Fruit fly (Drosophila melanogaster) whole organism, embryonic: ENCODE results near the gene CG5515.

Source experiments
- Antp ChIP-seq: fragments of 200-800 bp; sonication (Bioruptor generic); optimal IDR thresholded peaks from 3 replicates; lab custom pipeline; 2016; ENCODE audit warnings: missing biosample characterization, missing genetic modification characterization
- B-H1 ChIP-seq: fragments of 200-800 bp; sonication (Bioruptor generic); IDR thresholded peaks from 3 replicates; pipeline ENCODE4 v1.3.6; 2022; ENCODE audit warnings: missing biosample characterization, missing genetic modification characterization
- Bdp1 ChIP-seq: fragments of 200-800 bp; sonication (Bioruptor generic); optimal IDR thresholded peaks from 3 replicates; lab custom pipeline; 2016; ENCODE audit warnings: missing biosample characterization, missing genetic modification characterization
- CG10543 ChIP-seq: fragments of 200-800 bp; sonication (Bioruptor generic); optimal IDR thresholded peaks from 3 replicates; lab custom pipeline; 2017; ENCODE audit warnings: missing biosample characterization, mild to moderate bottlenecking, missing genetic modification characterization, moderate library complexity
- CG11504 ChIP-seq: fragments of 200-800 bp; sonication (Bioruptor generic); optimal IDR thresholded peaks from 3 replicates; lab custom pipeline; 2019; ENCODE audit warnings: missing biosample characterization, mild to moderate bottlenecking, missing genetic modification characterization, moderate library complexity
- CG12236 ChIP-seq: fragments of 200-800 bp; sonication (Bioruptor generic); optimal IDR thresholded peaks from 2 replicates; lab custom pipeline; 2016; ENCODE audit warnings: missing biosample characterization, missing genetic modification characterization
- CG14014 ChIP-seq: fragments of 200-800 bp; sonication (Bioruptor generic); IDR thresholded peaks from 2 replicates; pipeline ENCODE4 v1.3.6; 2022; ENCODE audit warnings: missing biosample characterization, missing genetic modification characterization
- CG15696 ChIP-seq: fragments of 200-800 bp; sonication (Bioruptor generic); optimal IDR thresholded peaks from 2 replicates; lab custom pipeline; 2019; ENCODE audit warnings: missing biosample characterization, mild to moderate bottlenecking, missing genetic modification characterization, moderate library complexity
- CG17361 ChIP-seq: fragments of 200-800 bp; sonication (Bioruptor generic); IDR thresholded peaks from 3 replicates; pipeline ENCODE4 v1.3.6; 2022; ENCODE audit warnings: missing biosample characterization, missing genetic modification characterization
- CG18011 ChIP-seq: fragments of 200-800 bp; sonication (Bioruptor generic); optimal IDR thresholded peaks from 2 replicates; lab custom pipeline; 2017; ENCODE audit warnings: missing biosample characterization, missing genetic modification characterization, mild to moderate bottlenecking, moderate library complexity, missing genotype
- CG18262 ChIP-seq: fragments of 200-800 bp; optimal IDR thresholded peaks from 3 replicates; lab custom pipeline; 2019; ENCODE audit warnings: missing biosample characterization, mild to moderate bottlenecking, missing genetic modification characterization, moderate library complexity
- CG18619 ChIP-seq: fragments of 200-800 bp; sonication (Bioruptor generic); optimal IDR thresholded peaks from 3 replicates; lab custom pipeline; 2017; ENCODE audit warnings: missing biosample characterization, mild to moderate bottlenecking, missing genetic modification characterization
- CG2116 ChIP-seq: fragments of 200-800 bp; sonication (Bioruptor generic); optimal IDR thresholded peaks from 3 replicates; lab custom pipeline; 2018; ENCODE audit warnings: missing biosample characterization, mild to moderate bottlenecking, missing genetic modification characterization
- CG2199 ChIP-seq: fragments of 200-800 bp; sonication (Bioruptor generic); IDR thresholded peaks from 3 replicates; pipeline ENCODE4 v1.3.6; 2022; ENCODE audit warnings: missing biosample characterization, missing genetic modification characterization
- CG34376 ChIP-seq: fragments of 200-800 bp; sonication (Bioruptor generic); optimal IDR thresholded peaks from 2 replicates; lab custom pipeline; 2018; ENCODE audit warnings: missing biosample characterization, mild to moderate bottlenecking, missing genetic modification characterization
- CG4404 ChIP-seq: fragments of 200-800 bp; sonication (Bioruptor generic); IDR thresholded peaks from 2 replicates; pipeline ENCODE4 v1.3.6; 2022; ENCODE audit warnings: missing biosample characterization, missing genetic modification characterization
- CG6854 ChIP-seq: fragments of 200-800 bp; sonication (Bioruptor generic); optimal IDR thresholded peaks from 3 replicates; lab custom pipeline; 2017; ENCODE audit warnings: missing biosample characterization, mild to moderate bottlenecking, missing genetic modification characterization
- CG8359 ChIP-seq: fragments of 200-800 bp; sonication (Bioruptor generic); optimal IDR thresholded peaks from 2 replicates; lab custom pipeline; 2017; ENCODE audit warnings: missing biosample characterization, mild to moderate bottlenecking, missing genetic modification characterization, borderline replicate concordance
- CG8388 ChIP-seq: fragments of 200-800 bp; sonication (Bioruptor generic); optimal IDR thresholded peaks from 2 replicates; lab custom pipeline; 2019; ENCODE audit warnings: missing biosample characterization, mild to moderate bottlenecking, missing genetic modification characterization, moderate library complexity
- CG9797 ChIP-seq: fragments of 200-800 bp; sonication (Bioruptor generic); optimal IDR thresholded peaks from 3 replicates; lab custom pipeline; 2018; ENCODE audit warnings: missing biosample characterization, mild to moderate bottlenecking, missing genetic modification characterization
- CG9817 ChIP-seq: fragments of 200-800 bp; sonication (Bioruptor generic); optimal IDR thresholded peaks from 2 replicates; lab custom pipeline; 2018; ENCODE audit warnings: missing biosample characterization, mild to moderate bottlenecking, missing genetic modification characterization, moderate library complexity
- Camta ChIP-seq: fragments of 200-800 bp; sonication (Bioruptor generic); optimal IDR thresholded peaks from 2 replicates; lab custom pipeline; 2016; ENCODE audit warnings: missing biosample characterization, missing genetic modification characterization
- Dip2 ChIP-seq: fragments of 200-800 bp; sonication (Bioruptor generic); IDR thresholded peaks from 2 replicates; pipeline ENCODE4 v1.3.6; 2022; ENCODE audit warnings: missing biosample characterization, missing genetic modification characterization
- Mes4 ChIP-seq: fragments of 200-800 bp; sonication (Bioruptor generic); optimal IDR thresholded peaks from 2 replicates; lab custom pipeline; 2016; ENCODE audit warnings: missing biosample characterization, missing genetic modification characterization
- Myb ChIP-seq: fragments of 200-800 bp; sonication (Bioruptor generic); optimal IDR thresholded peaks from 2 replicates; lab custom pipeline; 2016; ENCODE audit warnings: missing biosample characterization, missing genetic modification characterization
- Oli ChIP-seq: fragments of 200-800 bp; sonication (Bioruptor generic); optimal IDR thresholded peaks from 2 replicates; lab custom pipeline; 2018; ENCODE audit warnings: missing biosample characterization, mild to moderate bottlenecking, missing genetic modification characterization, moderate library complexity
- Opbp ChIP-seq: fragments of 200-800 bp; sonication (Bioruptor generic); IDR thresholded peaks from 3 replicates; pipeline ENCODE4 v1.3.6; 2022; ENCODE audit warnings: missing biosample characterization, missing genetic modification characterization; ENCODE audit not compliant: partially characterized antibody
- Stat92E ChIP-seq, 3 experiments: fragments of >200 bp in 2 of 3; fragments of 200-800 bp in 1 of 3; sonication (Bioruptor generic) in 1 of 3; optimal IDR thresholded peaks; 2 replicates each; lab custom pipeline; 2017 to 2019; ENCODE audit warnings: missing biosample characterization in 3 of 3, missing genetic modification characterization in 3 of 3, mild to moderate bottlenecking in 1 of 3, moderate library complexity in 1 of 3
- aop ChIP-seq: fragments of 200-800 bp; sonication (Bioruptor generic); IDR thresholded peaks from 2 replicates; pipeline ENCODE4 v1.3.6; 2022; ENCODE audit warnings: missing biosample characterization, missing genetic modification characterization
- bsh ChIP-seq, 2 experiments: fragments of 200-800 bp; sonication (Bioruptor generic); optimal IDR thresholded peaks; 2 replicates each; lab custom pipeline; 2017 to 2018; ENCODE audit warnings: mild to moderate bottlenecking in 2 of 2, missing biosample characterization in 2 of 2, missing genetic modification characterization in 2 of 2, moderate library complexity in 1 of 2
- cg ChIP-seq: fragments of 200-800 bp; sonication (Bioruptor generic); optimal IDR thresholded peaks from 3 replicates; lab custom pipeline; 2019; ENCODE audit warnings: missing biosample characterization, mild to moderate bottlenecking, missing genetic modification characterization, moderate library complexity
- cwo ChIP-seq: fragments of 200-800 bp; sonication (Bioruptor generic); optimal IDR thresholded peaks from 3 replicates; lab custom pipeline; 2017; ENCODE audit warnings: missing biosample characterization, missing genetic modification characterization, mild to moderate bottlenecking, moderate library complexity, missing genetic modification reagents
- ems ChIP-seq: fragments of 200-800 bp; sonication (Bioruptor generic); optimal IDR thresholded peaks from 3 replicates; lab custom pipeline; 2016; ENCODE audit warnings: missing biosample characterization, missing genetic modification characterization
- fd96Cb ChIP-seq: fragments of 200-800 bp; sonication (Bioruptor generic); optimal IDR thresholded peaks from 2 replicates; lab custom pipeline; 2018; ENCODE audit warnings: missing biosample characterization, mild to moderate bottlenecking, missing genetic modification characterization, moderate library complexity
- fu2 ChIP-seq: fragments of 200-800 bp; sonication (Bioruptor generic); optimal IDR thresholded peaks from 2 replicates; lab custom pipeline; 2016; ENCODE audit warnings: missing biosample characterization, missing genetic modification characterization
- h ChIP-seq: fragments of >200 bp; optimal IDR thresholded peaks from 2 replicates; lab custom pipeline; 2017
- hb ChIP-seq: fragments of 200-800 bp; sonication (Bioruptor generic); IDR thresholded peaks from 3 replicates; pipeline ENCODE4 v1.3.6; 2022; ENCODE audit warnings: missing biosample characterization, missing genetic modification characterization; ENCODE audit not compliant: partially characterized antibody
- her ChIP-seq: fragments of 200-800 bp; sonication (Bioruptor generic); optimal IDR thresholded peaks from 2 replicates; lab custom pipeline; 2016; ENCODE audit warnings: missing biosample characterization, missing genetic modification characterization
- jigr1 ChIP-seq: fragments of 200-800 bp; sonication (Bioruptor generic); IDR thresholded peaks from 3 replicates; pipeline ENCODE4 v1.3.6; 2022; ENCODE audit warnings: missing biosample characterization, missing genetic modification characterization
- oc ChIP-seq: fragments of 200-800 bp; sonication (Bioruptor generic); optimal IDR thresholded peaks from 2 replicates; lab custom pipeline; 2018; ENCODE audit warnings: missing biosample characterization, mild to moderate bottlenecking, missing genetic modification characterization, moderate library complexity
- odd ChIP-seq: fragments of 200-800 bp; sonication (Bioruptor generic); optimal IDR thresholded peaks from 2 replicates; lab custom pipeline; 2017; ENCODE audit warnings: missing biosample characterization, mild to moderate bottlenecking, missing genetic modification characterization
- p53 ChIP-seq: fragments of 200-800 bp; sonication (Bioruptor generic); optimal IDR thresholded peaks from 2 replicates; lab custom pipeline; 2016; ENCODE audit warnings: missing biosample characterization, missing genetic modification characterization
- rib ChIP-seq: fragments of 200-800 bp; sonication (Bioruptor generic); IDR thresholded peaks from 2 replicates; pipeline ENCODE4 v1.3.6; 2022; ENCODE audit warnings: missing biosample characterization, missing genetic modification characterization
- trem ChIP-seq: fragments of 200-800 bp; optimal IDR thresholded peaks from 3 replicates; lab custom pipeline; 2019; ENCODE audit warnings: missing biosample characterization, mild to moderate bottlenecking, missing genetic modification characterization, moderate library complexity
- trh ChIP-seq: fragments of 200-800 bp; sonication (Bioruptor generic); optimal IDR thresholded peaks from 2 replicates; lab custom pipeline; 2016; ENCODE audit warnings: missing biosample characterization, missing genetic modification characterization
- tup ChIP-seq: fragments of 200-800 bp; sonication (Bioruptor generic); optimal IDR thresholded peaks from 2 replicates; lab custom pipeline; 2016; ENCODE audit warnings: missing biosample characterization, mild to moderate bottlenecking, missing genetic modification characterization, moderate library complexity
- tx ChIP-seq: fragments of 200-800 bp; sonication (Bioruptor generic); optimal IDR thresholded peaks from 2 replicates; lab custom pipeline; 2016; ENCODE audit warnings: missing biosample characterization, missing genetic modification characterization
- vfl ChIP-seq: fragments of 200-800 bp; sonication (Bioruptor generic); optimal IDR thresholded peaks from 2 replicates; lab custom pipeline; 2016; ENCODE audit warnings: missing biosample characterization, missing genetic modification characterization
- zfh1 ChIP-seq: fragments of 200-800 bp; sonication (Bioruptor generic); IDR thresholded peaks from 3 replicates; pipeline ENCODE4 v1.3.6; 2022; ENCODE audit warnings: missing biosample characterization, missing genetic modification characterization

Gene CG5515

dm6 chr3R:24230423-24231205 is 41.9 kb upstream of the CG5515 start, which contains the start of gene mask (continued):
- TF ChIP-seq tup (GFP tag; lab: Kevin White, UChicago) = peak; percentile 31
- no peak for TF ChIP-seq Dip2 (GFP tag; lab: Robert Waterston, UW)
- TF ChIP-seq rib (GFP tag; lab: Robert Waterston, UW) = no peak; the same call in 1 of the 2 replicates
- TF ChIP-seq CG9797 (GFP tag; lab: Kevin White, UChicago) = peak; percentile 72
- TF ChIP-seq bsh (GFP tag; optimal IDR thresholded peaks at IDR 0.05; lab: Kevin White, UChicago) = peak; percentile 21 to 54
- TF ChIP-seq zfh1 (GFP tag; lab: Robert Waterston, UW) = peak; percentile 86
- no peak for TF ChIP-seq CG11504 (tag; lab: Kevin White, UChicago)
- TF ChIP-seq tx (GFP tag; lab: Kevin White, UChicago) = peak; percentile 30
- TF ChIP-seq Oli = peak; percentile 43
- TF ChIP-seq trem (tag; lab: Kevin White, UChicago) = peak; percentile 16
- TF ChIP-seq p53 (GFP tag; lab: Kevin White, UChicago) = peak; percentile 74
- TF ChIP-seq her (GFP tag; lab: Kevin White, UChicago) = peak; percentile 70
- peak; percentile 74 for TF ChIP-seq CG6854 (GFP tag; lab: Kevin White, UChicago)
- no peak for TF ChIP-seq hb (GFP tag; lab: Robert Waterston, UW)
- TF ChIP-seq CG17361 = peak; percentile 86; the same call in 2 of the 3 replicates
- TF ChIP-seq Bdp1 (GFP tag; lab: Kevin White, UChicago) = peak; percentile 77
- TF ChIP-seq CG14014 (GFP tag; lab: Robert Waterston, UW) = peak; percentile 75
- TF ChIP-seq CG2199 (GFP tag; lab: Robert Waterston, UW) = no peak
- peak; percentile 87 for TF ChIP-seq CG34376 (GFP tag; lab: Kevin White, UChicago)
- TF ChIP-seq vfl = peak; percentile 45
- TF ChIP-seq CG10543 (GFP tag; lab: Kevin White, UChicago) = peak; percentile 92
- peak; percentile 20; the same call in 2 of the 3 replicates for TF ChIP-seq B-H1
- TF ChIP-seq trh (GFP tag; lab: Kevin White, UChicago) = peak; percentile 34
- TF ChIP-seq aop (GFP tag; lab: Robert Waterston, UW) = no peak
- TF ChIP-seq CG12236 (GFP tag; lab: Kevin White, UChicago) = peak; percentile 73
- peak; percentile 48 for TF ChIP-seq ems (GFP tag; lab: Kevin White, UChicago)
- TF ChIP-seq CG9817 (tag; lab: Kevin White, UChicago) = peak; percentile 81
- TF ChIP-seq Opbp (GFP tag; lab: Robert Waterston, UW) = peak; percentile 60; the same call in 2 of the 3 replicates
- TF ChIP-seq fu2 (GFP tag; lab: Kevin White, UChicago) = peak; percentile 78
- no peak for TF ChIP-seq CG4404
- peak; percentile 88 for TF ChIP-seq CG18619 (GFP tag; lab: Kevin White, UChicago)
- peak; percentile 58 for TF ChIP-seq CG18262 (tag; lab: Kevin White, UChicago)
- TF ChIP-seq odd (GFP tag; lab: Kevin White, UChicago) = peak; percentile 73
- TF ChIP-seq CG15696 (tag; lab: Kevin White, UChicago) = peak; percentile 15
- peak; percentile 64 for TF ChIP-seq Myb
- peak; percentile 56 for TF ChIP-seq Antp (GFP tag; lab: Kevin White, UChicago)
- TF ChIP-seq Stat92E (GFP tag; optimal IDR thresholded peaks at IDR 0.05; lab: Kevin White, UChicago) = peak in 1 of 3 experiments; percentile 56
- no peak for TF ChIP-seq jigr1
- peak; percentile 87 for TF ChIP-seq Mes4 (GFP tag; lab: Kevin White, UChicago)
- TF ChIP-seq fd96Cb = peak; percentile 4
- no peak for TF ChIP-seq h (lab: Kevin White, UChicago)
- peak; percentile 49 for TF ChIP-seq CG8388
- no peak for TF ChIP-seq cwo (GFP tag; lab: Kevin White, UChicago)
- peak; percentile 52 for TF ChIP-seq cg
- peak; percentile 84 for TF ChIP-seq Camta (GFP tag; lab: Kevin White, UChicago)
- peak; percentile 64 for TF ChIP-seq CG18011 (GFP tag; lab: Kevin White, UChicago)
- no peak for TF ChIP-seq oc (tag; lab: Kevin White, UChicago)
- TF ChIP-seq CG2116 (GFP tag; lab: Kevin White, UChicago) = peak; percentile 78
- TF ChIP-seq CG8359 (GFP tag; lab: Kevin White, UChicago) = peak; percentile 47
